Worm (Caenorhabditis elegans) whole organism, L1 larva: ENCODE data around the gene ZC239.22.

Experiments used
- dpl-1 ChIP-seq, 3 experiments: fragments of 150-350 bp in 2 of 3; sonication (generic microtip) in 1 of 3; optimal IDR thresholded peaks; 2 replicates each; lab custom pipeline; 2014 to 2017; ENCODE audit warnings: missing biosample characterization in 3 of 3, missing genetic modification characterization in 3 of 3, missing genetic modification reagents in 3 of 3
- efl-3 ChIP-seq: fragments of 200-800 bp; sonication (Bioruptor generic); optimal IDR thresholded peaks from 2 replicates; lab custom pipeline; 2018; ENCODE audit warnings: mild to moderate bottlenecking, missing genetic modification characterization, missing compliant biosample characterization
- lsy-2 ChIP-seq, 2 experiments: fragments of 150-350 bp; optimal IDR thresholded peaks; 2 replicates each; lab custom pipeline; 2014; ENCODE audit warnings: missing biosample characterization in 2 of 2, missing genetic modification characterization in 2 of 2
- mep-1 ChIP-seq: fragments of 150-350 bp; optimal IDR thresholded peaks from 2 replicates; lab custom pipeline; 2014; ENCODE audit warnings: missing biosample characterization, missing genetic modification characterization
- nhr-20 ChIP-seq: sonication (generic microtip); optimal IDR thresholded peaks from 2 replicates; lab custom pipeline; 2016; ENCODE audit warnings: mild to moderate bottlenecking, missing genetic modification characterization, missing compliant biosample characterization
- pqm-1 ChIP-seq: sonication (generic microtip); optimal IDR thresholded peaks from 3 replicates; lab custom pipeline; 2017; ENCODE audit warnings: missing biosample characterization, missing genetic modification characterization
- ztf-11 ChIP-seq, 2 experiments: sonication (generic microtip); optimal IDR thresholded peaks; 2 replicates each; lab custom pipeline; 2016 to 2017; ENCODE audit warnings: missing genetic modification characterization in 2 of 2, missing biosample characterization in 1 of 2, missing compliant biosample characterization in 1 of 2
- ztf-4 ChIP-seq: fragments of 150-350 bp; optimal IDR thresholded peaks from 2 replicates; lab custom pipeline; 2014; ENCODE audit warnings: missing biosample characterization, missing genetic modification characterization

- TF ChIP-seq ztf-11 (tag; optimal IDR thresholded peaks at IDR 0.05; lab: Kevin White, UChicago) (no peak), pqm-1 (tag; lab: Kevin White, UChicago) (no peak), mep-1 (tag; lab: Kevin White, UChicago) (no peak), lsy-2 (tag; optimal IDR thresholded peaks at IDR 0.05; lab: Kevin White, UChicago) (no peak), efl-3 (GFP tag; lab: Kevin White, UChicago) (no peak), ztf-4 (tag; lab: Kevin White, UChicago) (no peak), dpl-1 (GFP tag; optimal IDR thresholded peaks at IDR 0.05; lab: Kevin White, UChicago) (no peak), nhr-20 (tag; lab: Kevin White, UChicago) (no peak)
Observed at ce11 chrII:3210365-3210764, 10.3 kb downstream of the ZC239.22 start, which contains the start of gene ZC239.5.
